Comparison of ENCODE assay signal across 5 fruit fly cellular contexts in the genomic region with DNA sequence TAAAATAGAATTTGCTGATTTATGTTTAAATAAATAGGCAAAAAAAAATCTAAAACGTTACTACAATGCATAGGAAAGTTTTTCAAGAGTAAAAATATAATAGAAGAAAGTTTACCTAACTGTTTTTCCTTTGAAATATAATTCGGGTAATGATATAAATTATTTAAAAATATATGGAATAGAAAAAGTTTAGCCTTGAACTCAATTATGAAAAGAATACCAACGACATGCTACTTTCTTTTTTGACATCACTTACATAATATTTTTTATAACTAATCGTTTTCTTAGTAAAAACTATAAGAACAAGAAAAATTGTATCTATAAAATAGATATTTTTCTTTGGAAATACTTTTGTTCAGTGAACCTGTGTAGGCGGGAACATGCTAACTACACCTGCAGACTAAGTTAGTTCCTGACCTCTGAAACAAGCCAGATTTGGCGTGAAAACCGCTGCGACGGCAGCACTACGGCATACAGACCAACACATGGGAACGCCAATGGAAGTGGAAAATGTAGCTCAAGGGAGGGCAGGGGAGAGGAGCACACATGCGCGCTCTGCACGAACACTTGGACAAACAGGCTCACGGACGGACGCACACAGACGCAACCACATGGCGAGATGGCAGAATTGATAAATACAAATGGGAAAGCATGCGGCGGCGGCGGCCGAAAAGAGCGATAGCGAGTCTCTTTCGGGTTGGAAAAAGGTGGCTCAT.
TF ChIP-seq lines count a peak whose summit lies in the region.

No protein-coding gene starts in this region.

- TF ChIP-seq CTCF in whole organism, embryonic (GFP tag; optimal IDR thresholded peaks at IDR 0.05; lab: Kevin White, UChicago), result no peak

TF ChIP-seq in whole organism, adult, 20 proteins besides CTCF, POLR2A, EP300 and RAD21:
- TF ChIP-seq CG7045 (GFP tag; optimal IDR thresholded peaks at IDR 0.05; lab: Kevin White, UChicago), result peak; percentile 11
- TF ChIP-seq tj (GFP tag; optimal IDR thresholded peaks at IDR 0.05; lab: Kevin White, UChicago), result peak; percentile 89
- TF ChIP-seq Clk (GFP tag; optimal IDR thresholded peaks at IDR 0.05; lab: Kevin White, UChicago), result peak; percentile 8
- TF ChIP-seq kay (GFP tag; lab: Kevin White, UChicago; ENCODE audit: borderline replicate concordance), result peak; percentile 35
- peak; percentile 98 for TF ChIP-seq Mnt (GFP tag; optimal IDR thresholded peaks at IDR 0.05; lab: Kevin White, UChicago)
- no peak for TF ChIP-seq Crg-1 (GFP tag; optimal IDR thresholded peaks at IDR 0.05; lab: Kevin White, UChicago)
- peak; percentile 30 for TF ChIP-seq CG11617 (GFP tag; optimal IDR thresholded peaks at IDR 0.05; lab: Kevin White, UChicago)
- TF ChIP-seq cic (GFP tag; optimal IDR thresholded peaks at IDR 0.05; lab: Kevin White, UChicago), result peak; percentile 54
- TF ChIP-seq CG5204 (GFP tag; optimal IDR thresholded peaks at IDR 0.05; lab: Kevin White, UChicago), result no peak
- peak; percentile 3 for TF ChIP-seq CG12768 (GFP tag; optimal IDR thresholded peaks at IDR 0.05; lab: Kevin White, UChicago)

TF ChIP-seq in whole organism, embryonic, 481 proteins besides CTCF, POLR2A, EP300 and RAD21 (continues in another document):
- TF ChIP-seq CG32767 (GFP tag; IDR thresholded peaks at IDR 0.05; lab: Robert Waterston, UW), result peak; percentile 46; the same call in 1 of the 2 replicates
- TF ChIP-seq CG3726 (GFP tag; IDR thresholded peaks at IDR 0.05; lab: Robert Waterston, UW), result no peak
- TF ChIP-seq CG8765 (GFP tag; IDR thresholded peaks at IDR 0.05; lab: Robert Waterston, UW), result no peak
- TF ChIP-seq Dbx (GFP tag; IDR thresholded peaks at IDR 0.05; lab: Robert Waterston, UW), result peak; percentile 13; the same call in 2 of the 3 replicates
- TF ChIP-seq grau (tag; optimal IDR thresholded peaks at IDR 0.05; lab: Kevin White, UChicago), result peak; percentile 28
- no peak for TF ChIP-seq CG2875 (GFP tag; optimal IDR thresholded peaks at IDR 0.05; lab: Kevin White, UChicago)
- no peak for TF ChIP-seq Mes4 (GFP tag; optimal IDR thresholded peaks at IDR 0.05; lab: Kevin White, UChicago)
- peak; percentile 53 for TF ChIP-seq nmo (GFP tag; optimal IDR thresholded peaks at IDR 0.05; lab: Kevin White, UChicago)
- TF ChIP-seq CG1832 (GFP tag; optimal IDR thresholded peaks at IDR 0.05; lab: Kevin White, UChicago), result no peak
- TF ChIP-seq B-H2 (GFP tag; optimal IDR thresholded peaks at IDR 0.05; lab: Kevin White, UChicago), result peak; percentile 60
- TF ChIP-seq tin (GFP tag; optimal IDR thresholded peaks at IDR 0.05; lab: Kevin White, UChicago), result no peak
- no peak for TF ChIP-seq Dip2 (GFP tag; IDR thresholded peaks at IDR 0.05; lab: Robert Waterston, UW)
- TF ChIP-seq CG9437 (GFP tag; optimal IDR thresholded peaks at IDR 0.05; lab: Kevin White, UChicago), result peak; percentile 62
- TF ChIP-seq CG7839 (tag; optimal IDR thresholded peaks at IDR 0.05; lab: Kevin White, UChicago), result peak; percentile 58
- no peak for TF ChIP-seq emc (GFP tag; optimal IDR thresholded peaks at IDR 0.05; lab: Kevin White, UChicago)
- TF ChIP-seq kni (GFP tag; optimal IDR thresholded peaks at IDR 0.05; lab: Kevin White, UChicago), result peak; percentile 82
- no peak for TF ChIP-seq CG30020 (tag; optimal IDR thresholded peaks at IDR 0.05; lab: Kevin White, UChicago)
- no peak for TF ChIP-seq Jarid2 (GFP tag; optimal IDR thresholded peaks at IDR 0.05; lab: Kevin White, UChicago)

TF ChIP-seq in whole organism, prepupa, 60 proteins besides CTCF, POLR2A, EP300 and RAD21 (continues in another document):
- no peak for TF ChIP-seq CG16779 (tag; optimal IDR thresholded peaks at IDR 0.05; lab: Kevin White, UChicago)
- TF ChIP-seq Hr38 (GFP tag; optimal IDR thresholded peaks at IDR 0.05; lab: Kevin White, UChicago), result no peak
- peak; percentile 86 for TF ChIP-seq dsx (GFP tag; optimal IDR thresholded peaks at IDR 0.05; lab: Kevin White, UChicago; ENCODE audit: poor library complexity, severe bottlenecking)
- peak; percentile 38; the same call in 1 of the 3 replicates for TF ChIP-seq eg (GFP tag; IDR thresholded peaks at IDR 0.05; lab: Robert Waterston, UW)
- no peak for TF ChIP-seq Hr39 (GFP tag; optimal IDR thresholded peaks at IDR 0.05; lab: Kevin White, UChicago)
- TF ChIP-seq Eip93F (GFP tag; optimal IDR thresholded peaks at IDR 0.05; lab: Kevin White, UChicago), result no peak
- TF ChIP-seq CG34406 (GFP tag; optimal IDR thresholded peaks at IDR 0.05; lab: Kevin White, UChicago), result peak; percentile 15
- no peak for TF ChIP-seq CG11294 (GFP tag; IDR thresholded peaks at IDR 0.05; lab: Robert Waterston, UW)
- TF ChIP-seq Blimp-1 (GFP tag; optimal IDR thresholded peaks at IDR 0.05; lab: Kevin White, UChicago), result peak; percentile 3
- peak; percentile 15 for TF ChIP-seq Sox14 (GFP tag; optimal IDR thresholded peaks at IDR 0.05; lab: Kevin White, UChicago)
- peak; percentile 5 for TF ChIP-seq Met (GFP tag; optimal IDR thresholded peaks at IDR 0.05; lab: Kevin White, UChicago)
- TF ChIP-seq CG6276 (GFP tag; optimal IDR thresholded peaks at IDR 0.05; lab: Kevin White, UChicago), result peak; percentile 29
- TF ChIP-seq CG11762 (GFP tag; optimal IDR thresholded peaks at IDR 0.05; lab: Kevin White, UChicago; ENCODE audit: insufficient read depth), result no peak
- TF ChIP-seq fd85E (GFP tag; optimal IDR thresholded peaks at IDR 0.05; lab: Kevin White, UChicago), result no peak
- TF ChIP-seq CG11902 (GFP tag; optimal IDR thresholded peaks at IDR 0.05; lab: Kevin White, UChicago), result no peak
- TF ChIP-seq dac (GFP tag; optimal IDR thresholded peaks at IDR 0.05; lab: Kevin White, UChicago), result no peak
- no peak for TF ChIP-seq pdm3 (GFP tag; optimal IDR thresholded peaks at IDR 0.05; lab: Kevin White, UChicago)
- TF ChIP-seq Sox15 (GFP tag; optimal IDR thresholded peaks at IDR 0.05; lab: Kevin White, UChicago), result no peak
- no peak for TF ChIP-seq CG3032 (tag; optimal IDR thresholded peaks at IDR 0.05; lab: Kevin White, UChicago)

TF ChIP-seq in whole organism, pupa, 21 proteins besides CTCF, POLR2A, EP300 and RAD21:
- TF ChIP-seq gl (tag; optimal IDR thresholded peaks at IDR 0.05; lab: Kevin White, UChicago) (no peak), CG12605 (GFP tag; IDR thresholded peaks at IDR 0.05; lab: Robert Waterston, UW) (no peak), CG8301 (tag; optimal IDR thresholded peaks at IDR 0.05; lab: Kevin White, UChicago) (no peak), CG13204 (GFP tag; optimal IDR thresholded peaks at IDR 0.05; lab: Kevin White, UChicago) (peak; percentile 78), CG15710 (tag; optimal IDR thresholded peaks at IDR 0.05; lab: Kevin White, UChicago) (no peak), Snoo (tag; optimal IDR thresholded peaks at IDR 0.05; lab: Kevin White, UChicago) (peak; percentile 8), rn (GFP tag; IDR thresholded peaks at IDR 0.05; lab: Robert Waterston, UW) (no peak), CG32121 (GFP tag; IDR thresholded peaks at IDR 0.05; lab: Robert Waterston, UW) (0 out of 2 replicates have a peak, but pooled peaks have one; percentile 30), Pif1B (GFP tag; optimal IDR thresholded peaks at IDR 0.05; lab: Kevin White, UChicago) (no peak), fd96Ca (GFP tag; IDR thresholded peaks at IDR 0.05; lab: Robert Waterston, UW) (peak; percentile 72; the same call in 2 of the 3 replicates), CG4496 (GFP tag; IDR thresholded peaks at IDR 0.05; lab: Robert Waterston, UW) (peak; percentile 65), EcR (GFP tag; optimal IDR thresholded peaks at IDR 0.05; lab: Kevin White, UChicago) (peak; percentile 45), Ets98B (GFP tag; IDR thresholded peaks at IDR 0.05; lab: Robert Waterston, UW) (peak; percentile 67)

TF ChIP-seq in whole organism, wandering third instar larva, 38 proteins besides CTCF, POLR2A, EP300 and RAD21 (continues in another document):
- TF ChIP-seq Rel (GFP tag; optimal IDR thresholded peaks at IDR 0.05; lab: Kevin White, UChicago), result peak; percentile 48
- TF ChIP-seq Rel (tag; optimal IDR thresholded peaks at IDR 0.05; lab: Kevin White, UChicago), result peak; percentile 90
- peak; percentile 14 for TF ChIP-seq HLH106 (tag; optimal IDR thresholded peaks at IDR 0.05; lab: Kevin White, UChicago)
- TF ChIP-seq h (GFP tag; optimal IDR thresholded peaks at IDR 0.05; lab: Kevin White, UChicago), result peak; percentile 39
- peak; percentile 70 for TF ChIP-seq br (GFP tag; optimal IDR thresholded peaks at IDR 0.05; lab: Kevin White, UChicago)
- peak; percentile 20 to 57 for TF ChIP-seq dl (GFP tag; optimal IDR thresholded peaks at IDR 0.05; lab: Kevin White, UChicago; ENCODE audit: insufficient read depth in 1 of 2, partially characterized antibody in 2 of 2)
- TF ChIP-seq dmrt93B (GFP tag; optimal IDR thresholded peaks at IDR 0.05; lab: Kevin White, UChicago), result no peak
- TF ChIP-seq CG9705 (GFP tag; optimal IDR thresholded peaks at IDR 0.05; lab: Kevin White, UChicago), result no peak
- no peak for TF ChIP-seq Hnf4 (GFP tag; optimal IDR thresholded peaks at IDR 0.05; lab: Kevin White, UChicago)
- TF ChIP-seq lola (GFP tag; optimal IDR thresholded peaks at IDR 0.05; lab: Kevin White, UChicago), result no peak
- TF ChIP-seq Dfd (GFP tag; optimal IDR thresholded peaks at IDR 0.05; lab: Kevin White, UChicago), result no peak
- TF ChIP-seq pan (optimal IDR thresholded peaks at IDR 0.05; lab: Kevin White, UChicago), result no peak
- no peak for TF ChIP-seq usp (GFP tag; optimal IDR thresholded peaks at IDR 0.05; lab: Kevin White, UChicago)
- no peak for TF ChIP-seq dsf (GFP tag; optimal IDR thresholded peaks at IDR 0.05; lab: Kevin White, UChicago; ENCODE audit: borderline replicate concordance)
- no peak for TF ChIP-seq CG32264 (GFP tag; optimal IDR thresholded peaks at IDR 0.05; lab: Kevin White, UChicago)
- TF ChIP-seq N (GFP tag; optimal IDR thresholded peaks at IDR 0.05; lab: Kevin White, UChicago), result peak; percentile 80
- TF ChIP-seq Myc (optimal IDR thresholded peaks at IDR 0.05; lab: Kevin White, UChicago), result peak; percentile 97
- no peak for TF ChIP-seq fru (GFP tag; optimal IDR thresholded peaks at IDR 0.05; lab: Kevin White, UChicago)
- no peak for TF ChIP-seq sv (GFP tag; optimal IDR thresholded peaks at IDR 0.05; lab: Kevin White, UChicago)
- no peak for TF ChIP-seq brk (GFP tag; optimal IDR thresholded peaks at IDR 0.05; lab: Kevin White, UChicago)
- TF ChIP-seq GATAd (GFP tag; optimal IDR thresholded peaks at IDR 0.05; lab: Kevin White, UChicago), result no peak
- no peak for TF ChIP-seq CrebA (GFP tag; optimal IDR thresholded peaks at IDR 0.05; lab: Kevin White, UChicago; ENCODE audit: borderline replicate concordance)
- TF ChIP-seq Abd-B (GFP tag; optimal IDR thresholded peaks at IDR 0.05; lab: Kevin White, UChicago), result no peak
- TF ChIP-seq Mio (GFP tag; optimal IDR thresholded peaks at IDR 0.05; lab: Kevin White, UChicago), result no peak
- TF ChIP-seq Dif (GFP tag; optimal IDR thresholded peaks at IDR 0.05; lab: Kevin White, UChicago; ENCODE audit: partially characterized antibody), result peak; percentile 45
- TF ChIP-seq ey (GFP tag; optimal IDR thresholded peaks at IDR 0.05; lab: Kevin White, UChicago), result no peak
- no peak for TF ChIP-seq sage (GFP tag; optimal IDR thresholded peaks at IDR 0.05; lab: Kevin White, UChicago)
- TF ChIP-seq Hr78 (GFP tag; optimal IDR thresholded peaks at IDR 0.05; lab: Kevin White, UChicago), result no peak
- no peak for TF ChIP-seq Sp1 (GFP tag; optimal IDR thresholded peaks at IDR 0.05; lab: Kevin White, UChicago)
